Fruit fly (Drosophila melanogaster) whole organism, embryonic: ENCODE measurements around the gene CG45544.
A peak's percentile ranks its signal among the peaks of the same experiment; 100 is the strongest.

ENCODE experiments used
- CG10431 ChIP-seq: fragments of 200-800 bp; sonication (Bioruptor generic); optimal IDR thresholded peaks from 3 replicates; lab custom pipeline; 2018; ENCODE audit warnings: missing biosample characterization, mild to moderate bottlenecking, missing genetic modification characterization
- CG11085 ChIP-seq: fragments of 200-800 bp; sonication (Bioruptor generic); IDR thresholded peaks from 2 replicates; pipeline ENCODE4 v1.3.6; 2022; ENCODE audit warnings: missing biosample characterization, missing genetic modification characterization
- CG11504 ChIP-seq: fragments of 200-800 bp; sonication (Bioruptor generic); optimal IDR thresholded peaks from 3 replicates; lab custom pipeline; 2019; ENCODE audit warnings: missing biosample characterization, mild to moderate bottlenecking, missing genetic modification characterization, moderate library complexity
- CG12769 ChIP-seq: fragments of 200-800 bp; sonication (Bioruptor generic); optimal IDR thresholded peaks from 2 replicates; lab custom pipeline; 2019; ENCODE audit warnings: missing biosample characterization, mild to moderate bottlenecking, missing genetic modification characterization, moderate library complexity
- CG13287 ChIP-seq: fragments of 200-800 bp; sonication (Bioruptor generic); IDR thresholded peaks from 2 replicates; pipeline ENCODE4 v1.3.6; 2022; ENCODE audit warnings: missing biosample characterization, missing genetic modification characterization; ENCODE audit not compliant: partially characterized antibody
- CG13894 ChIP-seq: fragments of 200-800 bp; sonication (Bioruptor generic); optimal IDR thresholded peaks from 3 replicates; lab custom pipeline; 2018; ENCODE audit warnings: missing biosample characterization, mild to moderate bottlenecking, missing genetic modification characterization, moderate library complexity
- CG14014 ChIP-seq: fragments of 200-800 bp; sonication (Bioruptor generic); IDR thresholded peaks from 2 replicates; pipeline ENCODE4 v1.3.6; 2022; ENCODE audit warnings: missing biosample characterization, missing genetic modification characterization
- CG14050 ChIP-seq: fragments of 200-800 bp; sonication (Bioruptor generic); IDR thresholded peaks from 3 replicates; pipeline ENCODE4 v1.3.6; 2022; ENCODE audit warnings: missing biosample characterization, missing genetic modification characterization
- CG15601 ChIP-seq: fragments of 200-800 bp; sonication (Bioruptor generic); optimal IDR thresholded peaks from 3 replicates; lab custom pipeline; 2019; ENCODE audit warnings: missing biosample characterization, mild to moderate bottlenecking, missing genetic modification characterization, moderate library complexity
- CG16779 ChIP-seq: fragments of 200-800 bp; sonication (Bioruptor generic); IDR thresholded peaks from 2 replicates; pipeline ENCODE4 v1.3.6; 2022; ENCODE audit warnings: missing biosample characterization, missing genetic modification characterization
- CG16863 ChIP-seq: fragments of 200-800 bp; sonication (Bioruptor generic); optimal IDR thresholded peaks from 3 replicates; lab custom pipeline; 2016; ENCODE audit warnings: missing biosample characterization, missing genetic modification characterization
- CG17829 ChIP-seq: fragments of 200-800 bp; optimal IDR thresholded peaks from 2 replicates; lab custom pipeline; 2019; ENCODE audit warnings: missing biosample characterization, mild to moderate bottlenecking, missing genetic modification characterization, moderate library complexity
- CG2120 ChIP-seq: fragments of 200-800 bp; sonication (Bioruptor generic); optimal IDR thresholded peaks from 3 replicates; lab custom pipeline; 2016; ENCODE audit warnings: missing biosample characterization, missing genetic modification characterization
- CG31388 ChIP-seq: fragments of 200-800 bp; sonication (Bioruptor generic); optimal IDR thresholded peaks from 2 replicates; lab custom pipeline; 2016; ENCODE audit warnings: missing biosample characterization, missing genetic modification characterization
- CG4424 ChIP-seq: fragments of 200-800 bp; sonication (Bioruptor generic); optimal IDR thresholded peaks from 3 replicates; lab custom pipeline; 2016; ENCODE audit warnings: missing biosample characterization, missing genetic modification characterization
- CG5953 ChIP-seq: fragments of 200-800 bp; sonication (Bioruptor generic); IDR thresholded peaks from 2 replicates; pipeline ENCODE4 v1.3.6; 2022; ENCODE audit warnings: missing biosample characterization, missing genetic modification characterization
- CG6272 ChIP-seq: fragments of 200-800 bp; sonication (Bioruptor generic); IDR thresholded peaks from 2 replicates; pipeline ENCODE4 v1.3.6; 2022; ENCODE audit warnings: missing biosample characterization, missing genetic modification characterization
- CG7372 ChIP-seq: fragments of 200-800 bp; sonication (Bioruptor generic); IDR thresholded peaks from 2 replicates; pipeline ENCODE4 v1.3.6; 2022; ENCODE audit warnings: missing biosample characterization, missing genetic modification characterization
- CG7963 ChIP-seq: fragments of 200-800 bp; sonication (Bioruptor generic); IDR thresholded peaks from 3 replicates; pipeline ENCODE4 v1.3.6; 2022; ENCODE audit warnings: missing biosample characterization, missing genetic modification characterization; ENCODE audit not compliant: partially characterized antibody
- CG8089 ChIP-seq: fragments of 200-800 bp; sonication (Bioruptor generic); optimal IDR thresholded peaks from 3 replicates; lab custom pipeline; 2016; ENCODE audit warnings: missing biosample characterization, missing genetic modification characterization
- CG9215 ChIP-seq: fragments of 200-800 bp; sonication (Bioruptor generic); IDR thresholded peaks from 2 replicates; pipeline ENCODE4 v1.3.6; 2022; ENCODE audit warnings: missing biosample characterization, missing genetic modification characterization
- Ets97D ChIP-seq: fragments of 200-800 bp; sonication (Bioruptor generic); optimal IDR thresholded peaks from 3 replicates; lab custom pipeline; 2016; ENCODE audit warnings: missing biosample characterization, missing genetic modification characterization
- Fer3 ChIP-seq: fragments of 200-800 bp; sonication (Bioruptor generic); optimal IDR thresholded peaks from 2 replicates; lab custom pipeline; 2018; ENCODE audit warnings: missing biosample characterization, mild to moderate bottlenecking, missing genetic modification characterization, moderate library complexity
- H2.0 ChIP-seq: fragments of 200-800 bp; sonication (Bioruptor generic); IDR thresholded peaks from 2 replicates; pipeline ENCODE4 v1.3.6; 2022; ENCODE audit warnings: missing biosample characterization, missing genetic modification characterization
- HLH54F ChIP-seq: fragments of 200-800 bp; sonication (Bioruptor generic); optimal IDR thresholded peaks from 3 replicates; lab custom pipeline; 2016; ENCODE audit warnings: missing biosample characterization, missing genetic modification characterization
- Hmr ChIP-seq: fragments of 200-800 bp; sonication (Bioruptor generic); optimal IDR thresholded peaks from 3 replicates; lab custom pipeline; 2017; ENCODE audit warnings: mild to moderate bottlenecking, missing biosample characterization, missing genetic modification reagents, missing genetic modification characterization
- Mad ChIP-seq: fragments of 200-800 bp; sonication (Bioruptor generic); optimal IDR thresholded peaks from 2 replicates; lab custom pipeline; 2016; ENCODE audit warnings: missing biosample characterization, missing genetic modification characterization
- Meics ChIP-seq: fragments of 200-800 bp; sonication (Bioruptor generic); optimal IDR thresholded peaks from 2 replicates; lab custom pipeline; 2017; ENCODE audit warnings: missing biosample characterization, mild to moderate bottlenecking, missing genetic modification characterization
- Mrtf ChIP-seq: fragments of 200-800 bp; sonication (Bioruptor generic); IDR thresholded peaks from 3 replicates; pipeline ENCODE4 v1.3.6; 2022; ENCODE audit warnings: missing biosample characterization, missing genetic modification characterization
- NC2β ChIP-seq: fragments of 200-800 bp; sonication (Bioruptor generic); optimal IDR thresholded peaks from 2 replicates; lab custom pipeline; 2016; ENCODE audit warnings: missing biosample characterization, missing genetic modification characterization
- NFAT ChIP-seq: fragments of 200-800 bp; sonication (Bioruptor generic); IDR thresholded peaks from 2 replicates; pipeline ENCODE4 v1.3.6; 2022; ENCODE audit warnings: missing biosample characterization, missing genetic modification characterization
- NfI ChIP-seq: fragments of 200-800 bp; sonication (Bioruptor generic); optimal IDR thresholded peaks from 3 replicates; lab custom pipeline; 2018; ENCODE audit warnings: missing biosample characterization, mild to moderate bottlenecking, missing genetic modification characterization, moderate library complexity
- Sin3A ChIP-seq: fragments of >200 bp; optimal IDR thresholded peaks from 2 replicates; lab custom pipeline; 2018
- TFAM ChIP-seq: fragments of 200-800 bp; sonication (Bioruptor generic); optimal IDR thresholded peaks from 2 replicates; lab custom pipeline; 2017; ENCODE audit warnings: missing biosample characterization, missing genetic modification characterization, inconsistent platforms
- bab2 ChIP-seq: fragments of 200-800 bp; sonication (Bioruptor generic); optimal IDR thresholded peaks from 2 replicates; lab custom pipeline; 2016; ENCODE audit warnings: missing biosample characterization, missing genetic modification characterization
- bsh ChIP-seq, 2 experiments: fragments of 200-800 bp; sonication (Bioruptor generic); optimal IDR thresholded peaks; 2 replicates each; lab custom pipeline; 2017 to 2018; ENCODE audit warnings: mild to moderate bottlenecking in 2 of 2, missing biosample characterization in 2 of 2, missing genetic modification characterization in 2 of 2, moderate library complexity in 1 of 2
- cad ChIP-seq: fragments of >200 bp; optimal IDR thresholded peaks from 2 replicates; lab custom pipeline; 2017; ENCODE audit warnings: missing biosample characterization, missing genetic modification characterization
- da ChIP-seq: fragments of 200-800 bp; sonication (Bioruptor generic); optimal IDR thresholded peaks from 2 replicates; lab custom pipeline; 2016; ENCODE audit warnings: missing biosample characterization, missing genetic modification characterization
- grn ChIP-seq: fragments of 200-800 bp; sonication (Bioruptor generic); optimal IDR thresholded peaks from 3 replicates; lab custom pipeline; 2017; ENCODE audit warnings: missing biosample characterization, missing genetic modification characterization
- gsb ChIP-seq: fragments of 200-800 bp; sonication (Bioruptor generic); IDR thresholded peaks from 2 replicates; pipeline ENCODE4 v1.3.6; 2022; ENCODE audit warnings: missing biosample characterization, missing genetic modification characterization
- hbn ChIP-seq: fragments of 200-800 bp; sonication (Bioruptor generic); IDR thresholded peaks from 2 replicates; pipeline ENCODE4 v1.3.6; 2022; ENCODE audit warnings: missing biosample characterization, missing genetic modification characterization; ENCODE audit not compliant: partially characterized antibody
- her ChIP-seq: fragments of 200-800 bp; sonication (Bioruptor generic); optimal IDR thresholded peaks from 2 replicates; lab custom pipeline; 2016; ENCODE audit warnings: missing biosample characterization, missing genetic modification characterization
- ind ChIP-seq: fragments of 200-800 bp; sonication (Bioruptor generic); optimal IDR thresholded peaks from 3 replicates; lab custom pipeline; 2016; ENCODE audit warnings: missing biosample characterization, missing genetic modification characterization
- insv ChIP-seq, 2 experiments: fragments of 200-800 bp; sonication (Bioruptor generic); optimal IDR thresholded peaks; 3 replicates each; lab custom pipeline; 2016 to 2018; ENCODE audit warnings: missing biosample characterization in 2 of 2, missing genetic modification characterization in 2 of 2
- lola ChIP-seq, 3 experiments: fragments of >200 bp in 2 of 3; fragments of 200-800 bp in 1 of 3; sonication (Bioruptor generic) in 1 of 3; optimal IDR thresholded peaks; 2 replicates each; lab custom pipeline; 2017 to 2019; ENCODE audit warnings: missing biosample characterization in 3 of 3, missing genetic modification characterization in 3 of 3, mild to moderate bottlenecking in 1 of 3, moderate library complexity in 1 of 3
- maf-S ChIP-seq: fragments of 200-800 bp; sonication (Bioruptor generic); optimal IDR thresholded peaks from 2 replicates; lab custom pipeline; 2016; ENCODE audit warnings: missing biosample characterization, missing genetic modification characterization
- slp2 ChIP-seq: fragments of 200-800 bp; sonication (Bioruptor generic); optimal IDR thresholded peaks from 2 replicates; lab custom pipeline; 2016; ENCODE audit warnings: missing biosample characterization, missing genetic modification characterization
- tio ChIP-seq: fragments of 200-800 bp; sonication (Bioruptor generic); optimal IDR thresholded peaks from 2 replicates; lab custom pipeline; 2017; ENCODE audit warnings: missing biosample characterization, missing genetic modification characterization, inconsistent platforms
- toy ChIP-seq: fragments of 200-800 bp; sonication (Bioruptor generic); IDR thresholded peaks from 2 replicates; pipeline ENCODE4 v1.3.6; 2022; ENCODE audit warnings: missing biosample characterization, missing genetic modification characterization
- tx ChIP-seq: fragments of 200-800 bp; sonication (Bioruptor generic); optimal IDR thresholded peaks from 2 replicates; lab custom pipeline; 2016; ENCODE audit warnings: missing biosample characterization, missing genetic modification characterization
- zen2 ChIP-seq: fragments of 200-800 bp; sonication (Bioruptor generic); IDR thresholded peaks from 3 replicates; pipeline ENCODE4 v1.3.6; 2022; ENCODE audit warnings: missing biosample characterization, missing genetic modification characterization; ENCODE audit not compliant: partially characterized antibody
- zfh2 ChIP-seq: fragments of 200-800 bp; sonication (Bioruptor generic); optimal IDR thresholded peaks from 2 replicates; lab custom pipeline; 2016; ENCODE audit warnings: missing biosample characterization, missing genetic modification characterization

The CG45544 gene

dm6 chr3R:29230552-29231102, 25.7 kb upstream of the CG45544 start (continued):
- TF ChIP-seq TFAM (no peak), CG14050 (GFP tag; lab: Robert Waterston, UW) (no peak), H2.0 (GFP tag; lab: Robert Waterston, UW) (peak; percentile 18; the same call in 1 of the 2 replicates), CG8089 (no peak), CG10431 (GFP tag; lab: Kevin White, UChicago) (no peak), tx (GFP tag; lab: Kevin White, UChicago) (no peak), grn (no peak), CG31388 (GFP tag; lab: Kevin White, UChicago) (no peak), bsh (GFP tag; optimal IDR thresholded peaks at IDR 0.05; lab: Kevin White, UChicago) (no peak), da (GFP tag; lab: Kevin White, UChicago) (no peak), CG4424 (GFP tag; lab: Kevin White, UChicago) (no peak), ind (peak; percentile 1), Fer3 (tag; lab: Kevin White, UChicago) (no peak), NFAT (GFP tag; lab: Robert Waterston, UW) (peak; percentile 33; the same call in 1 of the 2 replicates), slp2 (GFP tag; lab: Kevin White, UChicago) (no peak), CG7963 (GFP tag; lab: Robert Waterston, UW) (no peak), gsb (GFP tag; lab: Robert Waterston, UW) (no peak), CG17829 (tag; lab: Kevin White, UChicago) (no peak), bab2 (GFP tag; lab: Kevin White, UChicago) (no peak), CG6272 (no peak), lola (GFP tag; optimal IDR thresholded peaks at IDR 0.05; lab: Kevin White, UChicago) (no peak), CG7372 (GFP tag; lab: Robert Waterston, UW) (no peak), Ets97D (GFP tag; lab: Kevin White, UChicago) (no peak), CG9215 (GFP tag; lab: Robert Waterston, UW) (no peak), cad (GFP tag; lab: Kevin White, UChicago) (no peak), Mrtf (GFP tag; lab: Robert Waterston, UW) (no peak), CG13287 (no peak), CG16863 (GFP tag; lab: Kevin White, UChicago) (no peak), CG5953 (GFP tag; lab: Robert Waterston, UW) (no peak), CG12769 (tag; lab: Kevin White, UChicago) (no peak), Sin3A (lab: Kevin White, UChicago) (no peak), HLH54F (GFP tag; lab: Kevin White, UChicago) (no peak), CG11504 (tag; lab: Kevin White, UChicago) (no peak), CG13894 (tag; lab: Kevin White, UChicago) (no peak), zen2 (GFP tag; lab: Robert Waterston, UW) (no peak), CG11085 (peak; percentile 47; the same call in 1 of the 2 replicates), insv (GFP tag; optimal IDR thresholded peaks at IDR 0.05; lab: Kevin White, UChicago) (no peak), CG16779 (GFP tag; lab: Robert Waterston, UW) (no peak), CG15601 (no peak), maf-S (GFP tag; lab: Kevin White, UChicago) (no peak), Meics (GFP tag; lab: Kevin White, UChicago) (no peak), NC2β (GFP tag; lab: Kevin White, UChicago) (no peak), hbn (no peak), CG2120 (no peak), zfh2 (GFP tag; lab: Kevin White, UChicago) (peak; percentile 17), Mad (GFP tag; lab: Kevin White, UChicago) (no peak), her (GFP tag; lab: Kevin White, UChicago) (no peak), tio (no peak), CG14014 (peak; percentile 48; the same call in 1 of the 2 replicates), toy (no peak), Hmr (GFP tag; lab: Kevin White, UChicago) (no peak), NfI (no peak)
